Fruit fly (Drosophila melanogaster) whole organism, embryonic: ENCODE results near the gene Prm.

ENCODE experiments used
- CG11398 ChIP-seq: fragments of 200-800 bp; sonication (Bioruptor generic); optimal IDR thresholded peaks from 2 replicates; lab custom pipeline; 2016; ENCODE audit warnings: missing biosample characterization, missing genetic modification characterization
- CG12769 ChIP-seq: fragments of 200-800 bp; sonication (Bioruptor generic); optimal IDR thresholded peaks from 2 replicates; lab custom pipeline; 2019; ENCODE audit warnings: missing biosample characterization, mild to moderate bottlenecking, missing genetic modification characterization, moderate library complexity
- CG4360 ChIP-seq: fragments of 200-800 bp; sonication (Bioruptor generic); IDR thresholded peaks from 2 replicates; pipeline ENCODE4 v1.3.6; 2022; ENCODE audit warnings: missing biosample characterization, missing genetic modification characterization
- CG6765 ChIP-seq: fragments of 200-800 bp; sonication (Bioruptor generic); optimal IDR thresholded peaks from 3 replicates; lab custom pipeline; 2017; ENCODE audit warnings: missing biosample characterization, mild to moderate bottlenecking, missing genetic modification characterization
- Deaf1 ChIP-seq: fragments of 200-800 bp; optimal IDR thresholded peaks from 3 replicates; lab custom pipeline; 2019; ENCODE audit warnings: missing biosample characterization, mild to moderate bottlenecking, missing genetic modification characterization, moderate library complexity
- ERR ChIP-seq: fragments of 200-800 bp; sonication (Bioruptor generic); optimal IDR thresholded peaks from 2 replicates; lab custom pipeline; 2016; ENCODE audit warnings: missing biosample characterization, missing genetic modification characterization
- Myb ChIP-seq: fragments of 200-800 bp; sonication (Bioruptor generic); optimal IDR thresholded peaks from 2 replicates; lab custom pipeline; 2016; ENCODE audit warnings: missing biosample characterization, missing genetic modification characterization
- Sin3A ChIP-seq: fragments of >200 bp; optimal IDR thresholded peaks from 2 replicates; lab custom pipeline; 2018
- ewg ChIP-seq: fragments of 200-800 bp; sonication (Bioruptor generic); optimal IDR thresholded peaks from 3 replicates; lab custom pipeline; 2017; ENCODE audit warnings: mild to moderate bottlenecking, missing biosample characterization, missing genetic modification reagents, missing genetic modification characterization
- lmd ChIP-seq: fragments of 200-800 bp; sonication (Bioruptor generic); IDR thresholded peaks from 2 replicates; pipeline ENCODE4 v1.3.6; 2022; ENCODE audit warnings: missing biosample characterization, missing genetic modification characterization
- pros ChIP-seq: fragments of 200-800 bp; sonication (Bioruptor generic); optimal IDR thresholded peaks from 3 replicates; lab custom pipeline; 2019; ENCODE audit warnings: missing biosample characterization, mild to moderate bottlenecking, missing genetic modification characterization, moderate library complexity

- TF ChIP-seq pros (GFP tag; lab: Kevin White, UChicago) (no peak), lmd (GFP tag; lab: Robert Waterston, UW) (no peak), ERR (no peak), CG12769 (no peak), CG6765 (GFP tag; lab: Kevin White, UChicago) (no peak), Deaf1 (tag; lab: Kevin White, UChicago) (no peak), ewg (no peak), Sin3A (lab: Kevin White, UChicago) (no peak), CG11398 (no peak), Myb (GFP tag; lab: Kevin White, UChicago) (no peak), CG4360 (GFP tag; lab: Robert Waterston, UW) (no peak)
These were observed 36.9 kb upstream of the Prm start for dm6 chr3L:8781993-8782392.
